Fruit fly (Drosophila melanogaster): Measurements from ENCODE around the gene Sbat.

- no peak for TF ChIP-seq EcR (GFP tag; optimal IDR thresholded peaks at IDR 0.05)
- TF ChIP-seq CG15710 (tag; optimal IDR thresholded peaks at IDR 0.05): no peak
- TF ChIP-seq CG4496 (GFP tag; IDR thresholded peaks at IDR 0.05): no peak
- no peak for TF ChIP-seq CG9948 (tag; optimal IDR thresholded peaks at IDR 0.05)
- no peak for TF ChIP-seq fd96Ca (GFP tag; IDR thresholded peaks at IDR 0.05)
- no peak for TF ChIP-seq D1 (tag; optimal IDR thresholded peaks at IDR 0.05)
- no peak for TF ChIP-seq gl (tag; optimal IDR thresholded peaks at IDR 0.05)
- no peak for TF ChIP-seq Snoo (tag; optimal IDR thresholded peaks at IDR 0.05)
- no peak for TF ChIP-seq CG32121 (GFP tag; IDR thresholded peaks at IDR 0.05)
Measured at dm6 chr2L:2844413-2844812, 33.7 kb upstream of the Sbat start, which contains the start of gene CG18558.
